Fruit fly (Drosophila melanogaster): ENCODE results near the gene CG11857.
A peak's percentile ranks its signal among the peaks of the same experiment; 100 is the strongest.

CG11857 gene

DNA sequence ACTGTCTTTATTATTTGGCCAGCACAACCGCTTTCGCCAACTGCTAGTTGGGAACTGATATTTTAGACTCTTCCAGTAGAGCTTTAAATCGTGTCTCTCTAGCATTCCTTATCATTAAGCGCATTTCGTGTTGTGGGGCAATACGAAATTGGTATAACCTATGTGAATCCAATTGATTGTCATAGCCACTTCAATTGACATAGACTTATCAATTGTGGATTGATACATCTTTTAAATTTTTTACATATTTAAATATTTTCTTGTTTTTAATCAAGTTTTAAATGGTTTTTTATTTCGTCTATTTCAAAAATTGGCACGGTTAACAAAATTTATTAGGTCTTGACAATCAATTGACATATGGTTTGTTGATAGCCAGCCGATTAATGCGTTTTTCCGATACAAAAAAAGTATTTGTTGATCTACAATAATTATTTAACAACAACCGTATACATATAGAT lies 40.8 kb downstream of the CG11857 start, which contains the start of gene CG31288:
CG31288 (minus strand) TSS at position 51 of the 458 bp plus-strand sequence.
- no peak for TF ChIP-seq dsf (GFP tag; optimal IDR thresholded peaks at IDR 0.05; ENCODE audit: borderline replicate concordance)
- no peak for TF ChIP-seq psq (GFP tag; optimal IDR thresholded peaks at IDR 0.05)
- TF ChIP-seq Vsx2 (GFP tag; optimal IDR thresholded peaks at IDR 0.05; ENCODE audit: partially characterized antibody): no peak
- TF ChIP-seq lola (GFP tag; optimal IDR thresholded peaks at IDR 0.05): no peak
- no peak for TF ChIP-seq GATAd (GFP tag; optimal IDR thresholded peaks at IDR 0.05)
- TF ChIP-seq jim (GFP tag; optimal IDR thresholded peaks at IDR 0.05): no peak
- TF ChIP-seq Hr83 (GFP tag; optimal IDR thresholded peaks at IDR 0.05; ENCODE audit: poor library complexity, severe bottlenecking): no peak
- no peak for TF ChIP-seq Abd-B (GFP tag; optimal IDR thresholded peaks at IDR 0.05)
- TF ChIP-seq rgr (GFP tag; optimal IDR thresholded peaks at IDR 0.05): no peak
- TF ChIP-seq brk (GFP tag; optimal IDR thresholded peaks at IDR 0.05): no peak
- no peak for TF ChIP-seq ey (GFP tag; optimal IDR thresholded peaks at IDR 0.05)
- no peak for TF ChIP-seq Dif (GFP tag; optimal IDR thresholded peaks at IDR 0.05; ENCODE audit: partially characterized antibody)
- no peak for TF ChIP-seq HLH106 (tag; optimal IDR thresholded peaks at IDR 0.05)
- no peak for TF ChIP-seq Hr78 (GFP tag; optimal IDR thresholded peaks at IDR 0.05)
- TF ChIP-seq CG9705 (GFP tag; optimal IDR thresholded peaks at IDR 0.05): no peak
- TF ChIP-seq sage (GFP tag; optimal IDR thresholded peaks at IDR 0.05): no peak
- TF ChIP-seq pan (optimal IDR thresholded peaks at IDR 0.05): no peak
- TF ChIP-seq h (GFP tag; optimal IDR thresholded peaks at IDR 0.05): no peak
- no peak for TF ChIP-seq Dfd (GFP tag; optimal IDR thresholded peaks at IDR 0.05)

DNA sequence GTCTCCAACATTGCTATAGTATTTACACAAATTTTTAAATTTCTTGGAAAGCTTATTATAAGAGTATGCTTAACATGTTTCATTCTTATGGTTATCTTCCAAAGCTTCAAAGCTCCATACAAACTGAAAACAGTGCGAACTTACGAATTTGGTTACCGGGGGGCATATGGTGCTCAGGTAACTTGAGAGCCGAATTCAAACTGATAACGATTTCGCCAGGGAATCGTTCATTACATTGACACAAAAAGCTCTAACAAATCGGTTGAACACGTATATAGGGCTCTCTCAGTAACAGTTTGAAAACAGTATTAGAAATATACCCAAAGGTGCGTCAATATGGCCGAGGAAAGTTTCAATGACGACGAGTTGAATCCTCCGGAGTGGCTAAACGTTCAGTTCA lies 41.9 kb downstream of the CG11857 start, which contains the start of gene CG13659:
CG13659 (plus strand) TSS at position 317 of the 400 bp plus-strand sequence.
- no peak for TF ChIP-seq HLH106 (tag; optimal IDR thresholded peaks at IDR 0.05)
- no peak for TF ChIP-seq Abd-B (GFP tag; optimal IDR thresholded peaks at IDR 0.05)
- TF ChIP-seq N (GFP tag; optimal IDR thresholded peaks at IDR 0.05): no peak
- TF ChIP-seq CG9705 (GFP tag; optimal IDR thresholded peaks at IDR 0.05): no peak
- TF ChIP-seq usp (GFP tag; optimal IDR thresholded peaks at IDR 0.05): no peak
- TF ChIP-seq lola (GFP tag; optimal IDR thresholded peaks at IDR 0.05): no peak
- no peak for TF ChIP-seq dl (GFP tag; optimal IDR thresholded peaks at IDR 0.05; ENCODE audit: insufficient read depth in 1 of 2, partially characterized antibody in 2 of 2)
- TF ChIP-seq Hr83 (GFP tag; optimal IDR thresholded peaks at IDR 0.05; ENCODE audit: poor library complexity, severe bottlenecking): no peak
- TF ChIP-seq brk (GFP tag; optimal IDR thresholded peaks at IDR 0.05): no peak
- TF ChIP-seq rgr (GFP tag; optimal IDR thresholded peaks at IDR 0.05): no peak
- no peak for TF ChIP-seq dmrt93B (GFP tag; optimal IDR thresholded peaks at IDR 0.05)
- no peak for TF ChIP-seq dsf (GFP tag; optimal IDR thresholded peaks at IDR 0.05; ENCODE audit: borderline replicate concordance)
- TF ChIP-seq tai (GFP tag; optimal IDR thresholded peaks at IDR 0.05): no peak
- no peak for TF ChIP-seq Hnf4 (GFP tag; optimal IDR thresholded peaks at IDR 0.05)
- no peak for TF ChIP-seq Hr78 (GFP tag; optimal IDR thresholded peaks at IDR 0.05)

DNA sequence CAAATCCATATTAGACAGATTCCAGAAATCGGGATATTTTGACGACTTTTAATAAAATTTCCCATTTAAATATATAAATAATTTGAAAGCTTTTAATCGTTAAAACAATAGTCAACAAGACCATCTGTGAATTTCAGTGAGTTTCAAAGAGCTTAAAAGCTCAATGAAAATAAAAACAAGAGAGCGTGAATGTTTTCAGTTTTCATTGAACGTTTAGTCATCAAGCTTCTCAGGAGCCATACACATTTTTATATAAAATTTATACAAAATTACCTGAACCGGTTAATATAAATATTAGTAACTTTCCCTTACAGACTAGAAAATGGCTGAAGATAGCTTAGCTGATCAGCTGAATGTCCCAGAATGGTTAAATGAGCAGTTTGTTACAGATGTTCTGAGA lies 43.5 kb downstream of the CG11857 start, which contains the start of gene CG31370:
CG31370 (plus strand) TSS at position 226 of the 400 bp plus-strand sequence.
- peak; percentile 57 for TF ChIP-seq brk (GFP tag; optimal IDR thresholded peaks at IDR 0.05)
- no peak for TF ChIP-seq OdsH (GFP tag; optimal IDR thresholded peaks at IDR 0.05)

DNA sequence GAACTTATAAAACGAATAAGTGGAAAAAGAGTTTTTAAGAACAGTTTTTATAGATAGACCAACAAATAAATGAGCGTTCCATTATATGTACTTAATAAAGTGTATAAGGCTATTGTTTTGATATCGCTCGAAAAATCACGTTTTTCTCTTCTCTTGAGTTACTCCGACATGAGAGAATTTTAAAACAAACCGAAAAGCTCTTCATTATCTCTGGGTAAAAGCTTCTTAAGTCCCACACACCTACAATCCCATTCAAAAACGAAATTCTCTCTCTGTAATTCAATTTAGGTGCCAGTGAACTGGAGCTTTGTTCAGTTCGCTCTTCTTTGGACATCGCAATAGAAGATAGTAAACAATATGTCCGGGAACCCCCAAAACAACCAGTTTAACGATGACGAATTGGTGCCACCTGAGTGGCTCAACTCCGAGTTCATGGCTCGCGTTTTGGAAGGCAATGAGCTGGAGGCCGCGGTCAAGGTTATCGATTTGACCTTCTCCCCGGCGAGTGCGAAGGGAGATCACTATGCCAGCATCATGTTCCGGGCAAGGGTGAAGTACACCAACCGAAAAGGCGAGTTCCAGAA lies 45.3 kb downstream of the CG11857 start, which contains the start of gene CG31436:
CG31436 (plus strand) TSS at position 281 of the 584 bp plus-strand sequence.
- TF ChIP-seq dsf (GFP tag; optimal IDR thresholded peaks at IDR 0.05; ENCODE audit: borderline replicate concordance) (no peak), Sp1 (GFP tag; optimal IDR thresholded peaks at IDR 0.05) (no peak), dmrt93B (GFP tag; optimal IDR thresholded peaks at IDR 0.05) (no peak), brk (GFP tag; optimal IDR thresholded peaks at IDR 0.05) (peak; percentile 17), Vsx2 (GFP tag; optimal IDR thresholded peaks at IDR 0.05; ENCODE audit: partially characterized antibody) (no peak), tai (GFP tag; optimal IDR thresholded peaks at IDR 0.05) (no peak), Myc (optimal IDR thresholded peaks at IDR 0.05) (no peak), Dfd (GFP tag; optimal IDR thresholded peaks at IDR 0.05) (no peak), jim (GFP tag; optimal IDR thresholded peaks at IDR 0.05) (no peak), dl (GFP tag; optimal IDR thresholded peaks at IDR 0.05; ENCODE audit: insufficient read depth in 1 of 2, partially characterized antibody in 2 of 2) (no peak), CrebA (GFP tag; optimal IDR thresholded peaks at IDR 0.05; ENCODE audit: borderline replicate concordance) (peak; percentile 17), sage (GFP tag; optimal IDR thresholded peaks at IDR 0.05) (peak; percentile 26), Rel (GFP tag; optimal IDR thresholded peaks at IDR 0.05) (no peak), Rel (tag; optimal IDR thresholded peaks at IDR 0.05) (peak; percentile 99), usp (GFP tag; optimal IDR thresholded peaks at IDR 0.05) (no peak), pan (optimal IDR thresholded peaks at IDR 0.05) (no peak), sv (GFP tag; optimal IDR thresholded peaks at IDR 0.05) (no peak), psq (GFP tag; optimal IDR thresholded peaks at IDR 0.05) (no peak), woc (GFP tag; optimal IDR thresholded peaks at IDR 0.05) (no peak), Dif (GFP tag; optimal IDR thresholded peaks at IDR 0.05; ENCODE audit: partially characterized antibody) (no peak), br (GFP tag; optimal IDR thresholded peaks at IDR 0.05) (no peak)

Measured in whole organism, wandering third instar larva.